Fruit fly (Drosophila melanogaster): ENCODE measurements around the gene tnc.

tnc gene

dm6 chr3R:24962470-24962869 lies 21.7 kb upstream of the tnc start:
- TF ChIP-seq gcm2 (GFP tag; optimal IDR thresholded peaks at IDR 0.05): peak; percentile 25
- no peak for TF ChIP-seq Scr (GFP tag; IDR thresholded peaks at IDR 0.05; ENCODE audit: partially characterized antibody)
- peak; percentile 25 for TF ChIP-seq CG9727 (GFP tag; optimal IDR thresholded peaks at IDR 0.05)
- TF ChIP-seq HLH4C (GFP tag; IDR thresholded peaks at IDR 0.05; ENCODE audit: partially characterized antibody): no peak
- TF ChIP-seq CG1832 (GFP tag; optimal IDR thresholded peaks at IDR 0.05): no peak
- TF ChIP-seq CG17359 (tag; optimal IDR thresholded peaks at IDR 0.05): peak; percentile 80
- peak; percentile 46 for TF ChIP-seq Fer3 (tag; optimal IDR thresholded peaks at IDR 0.05)
- TF ChIP-seq CG2116 (GFP tag; optimal IDR thresholded peaks at IDR 0.05): no peak
- TF ChIP-seq Tbp (GFP tag; optimal IDR thresholded peaks at IDR 0.05): no peak
- peak; percentile 62; the same call in 2 of the 3 replicates for TF ChIP-seq Optix (GFP tag; IDR thresholded peaks at IDR 0.05)
- peak; percentile 24 for TF ChIP-seq lbe (GFP tag; optimal IDR thresholded peaks at IDR 0.05)
- peak; percentile 14 for TF ChIP-seq CG16815 (GFP tag; optimal IDR thresholded peaks at IDR 0.05)
- TF ChIP-seq mam (GFP tag; optimal IDR thresholded peaks at IDR 0.05): peak; percentile 72
- no peak for TF ChIP-seq nerfin-2 (GFP tag; IDR thresholded peaks at IDR 0.05; ENCODE audit: partially characterized antibody)
- peak in 1 of 2 experiments; percentile 73 for TF ChIP-seq Hr78 (GFP tag; optimal IDR thresholded peaks at IDR 0.05)
- no peak for TF ChIP-seq CG18764 (GFP tag; optimal IDR thresholded peaks at IDR 0.05)
- TF ChIP-seq so (GFP tag; IDR thresholded peaks at IDR 0.05): peak; percentile 67; the same call in 2 of the 3 replicates
- TF ChIP-seq Neu2 (GFP tag; optimal IDR thresholded peaks at IDR 0.05; ENCODE audit: borderline replicate concordance): no peak
- peak; percentile 44 for TF ChIP-seq ewg (GFP tag; optimal IDR thresholded peaks at IDR 0.05)
- peak; percentile 31 for TF ChIP-seq slp2 (GFP tag; optimal IDR thresholded peaks at IDR 0.05)
- TF ChIP-seq Stat92E (GFP tag; optimal IDR thresholded peaks at IDR 0.05): no peak
- TF ChIP-seq btn (GFP tag; optimal IDR thresholded peaks at IDR 0.05): peak; percentile 39
- TF ChIP-seq CG3995 (GFP tag; optimal IDR thresholded peaks at IDR 0.05): peak; percentile 29
- no peak for TF ChIP-seq hb (GFP tag; IDR thresholded peaks at IDR 0.05; ENCODE audit: partially characterized antibody)
- TF ChIP-seq sd (tag; optimal IDR thresholded peaks at IDR 0.05): peak; percentile 48
- peak; percentile 50 for TF ChIP-seq CG8924 (tag; optimal IDR thresholded peaks at IDR 0.05)
- peak; percentile 49 to 50 for TF ChIP-seq chif (GFP tag; optimal IDR thresholded peaks at IDR 0.05)
- no peak for TF ChIP-seq CG8089 (GFP tag; optimal IDR thresholded peaks at IDR 0.05)
- TF ChIP-seq CG4854 (GFP tag; optimal IDR thresholded peaks at IDR 0.05): no peak
- peak; percentile 48; the same call in 2 of the 4 replicates for TF ChIP-seq Gug (GFP tag; IDR thresholded peaks at IDR 0.05)
- no peak for TF ChIP-seq CG3281 (GFP tag; optimal IDR thresholded peaks at IDR 0.05)
- peak; percentile 77 for TF ChIP-seq CG2678 (tag; optimal IDR thresholded peaks at IDR 0.05)
- peak; percentile 25 for TF ChIP-seq CG10267 (tag; optimal IDR thresholded peaks at IDR 0.05)
- no peak for TF ChIP-seq CG4360 (GFP tag; IDR thresholded peaks at IDR 0.05)
- TF ChIP-seq hth (optimal IDR thresholded peaks at IDR 0.05): no peak
- TF ChIP-seq NC2β (GFP tag; optimal IDR thresholded peaks at IDR 0.05): no peak
- TF ChIP-seq H2.0 (GFP tag; IDR thresholded peaks at IDR 0.05): peak; percentile 65
- TF ChIP-seq Six4 (GFP tag; optimal IDR thresholded peaks at IDR 0.05): peak; percentile 28
- peak; percentile 24 for TF ChIP-seq cato (GFP tag; optimal IDR thresholded peaks at IDR 0.05; ENCODE audit: borderline replicate concordance)
- TF ChIP-seq Mes4 (GFP tag; optimal IDR thresholded peaks at IDR 0.05): peak; percentile 32
- TF ChIP-seq bab2 (GFP tag; optimal IDR thresholded peaks at IDR 0.05): peak; percentile 64
- no peak for TF ChIP-seq CG6254 (GFP tag; optimal IDR thresholded peaks at IDR 0.05)
- peak; percentile 53 for TF ChIP-seq CG1602 (GFP tag; optimal IDR thresholded peaks at IDR 0.05)
- TF ChIP-seq gt (GFP tag; IDR thresholded peaks at IDR 0.05): no peak
- TF ChIP-seq bsh (GFP tag; optimal IDR thresholded peaks at IDR 0.05): peak in 1 of 2 experiments; percentile 49
- TF ChIP-seq ac (GFP tag; optimal IDR thresholded peaks at IDR 0.05): no peak
- TF ChIP-seq bowl (GFP tag; IDR thresholded peaks at IDR 0.05): no peak
- no peak for TF ChIP-seq Dref (GFP tag; IDR thresholded peaks at IDR 0.05)
- peak; percentile 72 for TF ChIP-seq CG4730 (GFP tag; IDR thresholded peaks at IDR 0.05)
- TF ChIP-seq CG10959 (GFP tag; IDR thresholded peaks at IDR 0.05): no peak
